Worm (Caenorhabditis elegans): Measurements from ENCODE around the gene srw-134.

ce11 chrV:4127435-4127834, 15.0 kb upstream of the srw-134 start, which contains the start of gene T05B4.13:
- no peak for TF ChIP-seq nhr-237 (tag; optimal IDR thresholded peaks at IDR 0.05)
- TF ChIP-seq zip-8 (tag; optimal IDR thresholded peaks at IDR 0.05), result no peak
- no peak for TF ChIP-seq nhr-12 (tag; optimal IDR thresholded peaks at IDR 0.05)

All from whole organism, mixed stage, embryonic.